Worm (Caenorhabditis elegans) whole organism, L1 larva: Measurements from ENCODE around the gene nlp-56.

Experiments
- C04F5.9 ChIP-seq: sonication (generic microtip); optimal IDR thresholded peaks from 2 replicates; lab custom pipeline; 2016; ENCODE audit warnings: missing genetic modification characterization, missing compliant biosample characterization
- F16B12.6 ChIP-seq: fragments of 150-350 bp; optimal IDR thresholded peaks from 2 replicates; lab custom pipeline; 2014; ENCODE audit warnings: missing biosample characterization, missing genetic modification characterization
- Y116A8C.19 ChIP-seq: sonication (generic microtip); optimal IDR thresholded peaks from 2 replicates; lab custom pipeline; 2016; ENCODE audit warnings: missing compliant biosample characterization, missing genetic modification characterization, borderline replicate concordance
- ama-1 ChIP-seq: fragments of 150-350 bp; optimal IDR thresholded peaks from 2 replicates; lab custom pipeline; 2014
- ceh-82 ChIP-seq, 3 experiments: fragments of 150-350 bp in 1 of 3; sonication (generic microtip) in 2 of 3; optimal IDR thresholded peaks; 2 replicates each; lab custom pipeline; 2014 to 2017; ENCODE audit warnings: missing biosample characterization in 3 of 3, missing genetic modification characterization in 3 of 3
- ceh-88 ChIP-seq: fragments of 200-800 bp; sonication (Bioruptor generic); IDR thresholded peaks from 2 replicates; pipeline ENCODE4 v1.3.6; 2022; ENCODE audit warnings: missing genetic modification characterization, missing compliant biosample characterization
- dpl-1 ChIP-seq, 3 experiments: fragments of 150-350 bp in 2 of 3; sonication (generic microtip) in 1 of 3; optimal IDR thresholded peaks; 2 replicates each; lab custom pipeline; 2014 to 2017; ENCODE audit warnings: missing biosample characterization in 3 of 3, missing genetic modification characterization in 3 of 3, missing genetic modification reagents in 3 of 3
- dsc-1 ChIP-seq: sonication (generic microtip); optimal IDR thresholded peaks from 2 replicates; lab custom pipeline; 2016; ENCODE audit warnings: mild to moderate bottlenecking, missing genetic modification characterization, missing compliant biosample characterization
- efl-1 ChIP-seq, 4 experiments: fragments of 150-350 bp; optimal IDR thresholded peaks in 3 of 4; peaks in 1 of 4; 1 replicate in 1 of 4; 2 replicates in 3 of 4; lab custom pipeline; 2014; ENCODE audit warnings: missing biosample characterization in 2 of 4, missing genetic modification characterization in 2 of 4, missing genetic modification reagents in 2 of 4
- egl-13 ChIP-seq: sonication (generic microtip); optimal IDR thresholded peaks from 2 replicates; lab custom pipeline; 2016; ENCODE audit warnings: missing genotype, missing genetic modification reagents, missing genetic modification characterization, missing compliant biosample characterization
- egl-27 ChIP-seq, 2 experiments: fragments of 150-350 bp in 1 of 2; sonication (generic microtip); optimal IDR thresholded peaks; 3 replicates each; lab custom pipeline; 2017 to 2018; ENCODE audit warnings: missing biosample characterization in 2 of 2, missing genetic modification characterization in 2 of 2, missing genetic modification reagents in 2 of 2
- elt-3 ChIP-seq, 6 experiments: fragments of 150-350 bp in 1 of 6; sonication (generic microtip); optimal IDR thresholded peaks; 2 replicates each; lab custom pipeline; 2017 to 2018; ENCODE audit warnings: missing biosample characterization in 6 of 6, missing genetic modification characterization in 6 of 6, inconsistent platforms in 1 of 6
- fkh-10 ChIP-seq: sonication (generic microtip); optimal IDR thresholded peaks from 2 replicates; lab custom pipeline; 2017; ENCODE audit warnings: missing biosample characterization, missing genetic modification reagents, missing genetic modification characterization
- fkh-4 ChIP-seq: sonication (generic microtip); optimal IDR thresholded peaks from 2 replicates; lab custom pipeline; 2016; ENCODE audit warnings: missing compliant biosample characterization, missing genetic modification characterization, borderline replicate concordance
- fkh-8 ChIP-seq: sonication (generic microtip); optimal IDR thresholded peaks from 2 replicates; lab custom pipeline; 2016; ENCODE audit warnings: mild to moderate bottlenecking, missing genetic modification characterization, missing compliant biosample characterization
- fos-1 ChIP-seq: fragments of 150-350 bp; optimal IDR thresholded peaks from 2 replicates; lab custom pipeline; 2014; ENCODE audit warnings: missing biosample characterization, missing genetic modification characterization
- irx-1 ChIP-seq: sonication (generic microtip); optimal IDR thresholded peaks from 2 replicates; lab custom pipeline; 2016; ENCODE audit warnings: missing genetic modification characterization, missing compliant biosample characterization
- jun-1 ChIP-seq: fragments of 150-350 bp; optimal IDR thresholded peaks from 2 replicates; lab custom pipeline; 2014; ENCODE audit warnings: missing biosample characterization, missing genetic modification reagents, missing genetic modification characterization
- lin-14 ChIP-seq: fragments of 200-800 bp; sonication (Bioruptor generic); optimal IDR thresholded peaks from 2 replicates; lab custom pipeline; 2018; ENCODE audit warnings: mild to moderate bottlenecking, missing genetic modification characterization, moderate library complexity, missing compliant biosample characterization
- mdl-1 ChIP-seq, 2 experiments: fragments of 150-350 bp; optimal IDR thresholded peaks; 2 replicates each; lab custom pipeline; 2014 to 2017; ENCODE audit warnings: missing biosample characterization in 2 of 2, missing genetic modification characterization in 2 of 2, inconsistent platforms in 1 of 2
- mef-2 ChIP-seq: fragments of 150-350 bp; optimal IDR thresholded peaks from 2 replicates; lab custom pipeline; 2014; ENCODE audit warnings: missing biosample characterization, missing genetic modification characterization
- nhr-11 ChIP-seq: fragments of 150-350 bp; optimal IDR thresholded peaks from 2 replicates; lab custom pipeline; 2014; ENCODE audit warnings: missing biosample characterization, missing genetic modification characterization
- nhr-12 ChIP-seq: sonication (generic microtip); optimal IDR thresholded peaks from 2 replicates; lab custom pipeline; 2017; ENCODE audit warnings: missing biosample characterization, missing genetic modification characterization
- nhr-19 ChIP-seq: fragments of 200-800 bp; sonication (Bioruptor generic); conservative IDR thresholded peaks from 2 replicates; pipeline ENCODE4 v1.3.6; 2022; ENCODE audit warnings: missing genetic modification characterization, missing compliant biosample characterization
- nhr-20 ChIP-seq: sonication (generic microtip); optimal IDR thresholded peaks from 2 replicates; lab custom pipeline; 2016; ENCODE audit warnings: mild to moderate bottlenecking, missing genetic modification characterization, missing compliant biosample characterization
- nhr-237 ChIP-seq: fragments of 150-350 bp; optimal IDR thresholded peaks from 2 replicates; lab custom pipeline; 2014; ENCODE audit warnings: missing biosample characterization, missing genetic modification characterization
- nhr-28 ChIP-seq: fragments of 150-350 bp; optimal IDR thresholded peaks from 2 replicates; lab custom pipeline; 2014; ENCODE audit warnings: missing biosample characterization, missing genetic modification characterization
- nhr-47 ChIP-seq: sonication (generic microtip); optimal IDR thresholded peaks from 2 replicates; lab custom pipeline; 2016; ENCODE audit warnings: mild to moderate bottlenecking, missing genetic modification characterization, moderate library complexity, missing compliant biosample characterization
- nhr-71 ChIP-seq: sonication (generic microtip); optimal IDR thresholded peaks from 2 replicates; lab custom pipeline; 2016; ENCODE audit warnings: mild to moderate bottlenecking, missing genetic modification characterization, moderate library complexity, missing compliant biosample characterization
- nhr-76 ChIP-seq: sonication (generic microtip); optimal IDR thresholded peaks from 2 replicates; lab custom pipeline; 2017; ENCODE audit warnings: missing biosample characterization, missing genetic modification characterization
- nhr-77 ChIP-seq: fragments of 150-350 bp; optimal IDR thresholded peaks from 2 replicates; lab custom pipeline; 2014; ENCODE audit warnings: missing biosample characterization, missing genetic modification characterization
- nhr-84 ChIP-seq: sonication (generic microtip); optimal IDR thresholded peaks from 2 replicates; lab custom pipeline; 2017; ENCODE audit warnings: missing biosample characterization, missing genetic modification characterization
- nhr-85 ChIP-seq: sonication (generic microtip); peaks from one replicate; lab custom pipeline; 2016; ENCODE audit warnings: missing genetic modification characterization, inconsistent platforms, missing compliant biosample characterization
- nhr-90 ChIP-seq: sonication (generic microtip); optimal IDR thresholded peaks from 2 replicates; lab custom pipeline; 2016; ENCODE audit warnings: mild to moderate bottlenecking, missing genetic modification characterization, missing compliant biosample characterization; ENCODE audit not compliant: poor library complexity
- pax-3 ChIP-seq: fragments of 200-800 bp; sonication (Bioruptor generic); optimal IDR thresholded peaks from 2 replicates; lab custom pipeline; 2018; ENCODE audit warnings: mild to moderate bottlenecking, missing genetic modification characterization, moderate library complexity, missing compliant biosample characterization
- rnt-1 ChIP-seq: sonication (generic microtip); optimal IDR thresholded peaks from 2 replicates; lab custom pipeline; 2016; ENCODE audit warnings: mild to moderate bottlenecking, missing genetic modification characterization, moderate library complexity, missing compliant biosample characterization
- skn-1 ChIP-seq: fragments of 150-350 bp; optimal IDR thresholded peaks from 2 replicates; lab custom pipeline; 2014; ENCODE audit warnings: missing biosample characterization, missing genetic modification characterization
- snpc-4 ChIP-seq: fragments of 150-350 bp; optimal IDR thresholded peaks from 2 replicates; lab custom pipeline; 2014; ENCODE audit warnings: missing biosample characterization, missing genetic modification characterization
- snu-23 ChIP-seq: sonication (generic microtip); optimal IDR thresholded peaks from 2 replicates; lab custom pipeline; 2016; ENCODE audit warnings: missing genetic modification characterization, missing compliant biosample characterization
- sox-4 ChIP-seq: sonication (generic microtip); optimal IDR thresholded peaks from 2 replicates; lab custom pipeline; 2016; ENCODE audit warnings: missing genetic modification characterization, missing compliant biosample characterization
- sup-37 ChIP-seq: fragments of 200-800 bp; sonication (Bioruptor generic); optimal IDR thresholded peaks from 2 replicates; lab custom pipeline; 2018; ENCODE audit warnings: mild to moderate bottlenecking, missing genetic modification characterization, missing compliant biosample characterization
- tbx-2 ChIP-seq: sonication (generic microtip); optimal IDR thresholded peaks from 2 replicates; lab custom pipeline; 2016; ENCODE audit warnings: missing genetic modification characterization, missing compliant biosample characterization
- unc-30 ChIP-seq: sonication (generic microtip); optimal IDR thresholded peaks from 2 replicates; lab custom pipeline; 2017; ENCODE audit warnings: missing biosample characterization, missing genetic modification characterization
- unc-62 ChIP-seq: fragments of 150-350 bp; optimal IDR thresholded peaks from 2 replicates; lab custom pipeline; 2014; ENCODE audit warnings: missing biosample characterization, missing genetic modification reagents, missing genetic modification characterization
- unc-86 ChIP-seq: sonication (generic microtip); optimal IDR thresholded peaks from 2 replicates; lab custom pipeline; 2016; ENCODE audit warnings: missing genetic modification characterization, missing compliant biosample characterization
- unc-98 ChIP-seq: fragments of 200-800 bp; sonication (Bioruptor generic); IDR thresholded peaks from 2 replicates; pipeline ENCODE4 v1.3.6; 2022; ENCODE audit warnings: missing genetic modification characterization, missing compliant biosample characterization
- vab-15 ChIP-seq: sonication (generic microtip); optimal IDR thresholded peaks from 2 replicates; lab custom pipeline; 2017; ENCODE audit warnings: missing genotype, mild to moderate bottlenecking, missing genetic modification characterization, missing compliant biosample characterization
- xbp-1 ChIP-seq: sonication (generic microtip); optimal IDR thresholded peaks from 2 replicates; lab custom pipeline; 2016; ENCODE audit warnings: missing genetic modification characterization, missing compliant biosample characterization
- zip-4 ChIP-seq: fragments of 200-800 bp; sonication (Bioruptor generic); optimal IDR thresholded peaks from 2 replicates; lab custom pipeline; 2018; ENCODE audit warnings: mild to moderate bottlenecking, missing genetic modification characterization, moderate library complexity, missing compliant biosample characterization
- ztf-11 ChIP-seq, 2 experiments: sonication (generic microtip); optimal IDR thresholded peaks; 2 replicates each; lab custom pipeline; 2016 to 2017; ENCODE audit warnings: missing genetic modification characterization in 2 of 2, missing biosample characterization in 1 of 2, missing compliant biosample characterization in 1 of 2
- ztf-4 ChIP-seq: fragments of 150-350 bp; optimal IDR thresholded peaks from 2 replicates; lab custom pipeline; 2014; ENCODE audit warnings: missing biosample characterization, missing genetic modification characterization

Gene nlp-56

ce11 chrIV:14793900-14794624 lies 9.5 kb upstream of the nlp-56 start (continued):
- TF ChIP-seq rnt-1 (peak; percentile 14), vab-15 (tag; lab: Kevin White, UChicago) (no peak), nhr-90 (tag; lab: Kevin White, UChicago) (peak; percentile 23), unc-98 (GFP tag; lab: Robert Waterston, UW) (no peak), sox-4 (no peak), nhr-237 (tag; lab: Kevin White, UChicago) (peak; percentile 3), ceh-82 (tag; optimal IDR thresholded peaks at IDR 0.05; lab: Kevin White, UChicago) (peak; percentile 50 to 69 (median 54)), nhr-11 (no peak), ama-1 (lab: Kevin White, UChicago) (no peak), mdl-1 (tag; optimal IDR thresholded peaks at IDR 0.05; lab: Kevin White, UChicago) (peak in 1 of 2 experiments; percentile 84), F16B12.6 (tag; lab: Kevin White, UChicago) (no peak), nhr-71 (tag; lab: Kevin White, UChicago) (peak; percentile 62), nhr-20 (peak; percentile 46), tbx-2 (peak; percentile 56), skn-1 (peak; percentile 37), nhr-47 (peak; percentile 65), snu-23 (peak; percentile 47), nhr-12 (tag; lab: Kevin White, UChicago) (no peak), egl-27 (tag; optimal IDR thresholded peaks at IDR 0.05; lab: Kevin White, UChicago) (no peak), sup-37 (GFP tag; lab: Kevin White, UChicago) (no peak), efl-1 (optimal IDR thresholded peaks at IDR 0.05; lab: Kevin White, UChicago) (peak; percentile 48 to 57), efl-1 (GFP tag; optimal IDR thresholded peaks at IDR 0.05 in 1 of 2; lab: Kevin White, UChicago) (peak in 1 of 2 experiments; percentile 81), mef-2 (no peak), dpl-1 (GFP tag; optimal IDR thresholded peaks at IDR 0.05; lab: Kevin White, UChicago) (peak in 1 of 3 experiments; percentile 32), Y116A8C.19 (tag; lab: Kevin White, UChicago) (no peak), unc-30 (no peak), C04F5.9 (no peak), fkh-4 (tag; lab: Kevin White, UChicago) (no peak), fkh-10 (GFP tag; lab: Kevin White, UChicago) (peak; percentile 54), xbp-1 (tag; lab: Kevin White, UChicago) (peak; percentile 55), unc-86 (tag; lab: Kevin White, UChicago) (peak; percentile 49), ztf-11 (tag; optimal IDR thresholded peaks at IDR 0.05; lab: Kevin White, UChicago) (peak in 1 of 2 experiments; percentile 9), irx-1 (tag; lab: Kevin White, UChicago) (no peak), nhr-85 (tag; lab: Kevin White, UChicago) (peak; percentile 10), nhr-28 (tag; lab: Kevin White, UChicago) (no peak), snpc-4 (no peak), nhr-77 (tag; lab: Kevin White, UChicago) (no peak), egl-13 (peak; percentile 25), ceh-88 (GFP tag; lab: Robert Waterston, UW) (no peak), pax-3 (tag; lab: Kevin White, UChicago) (no peak), ztf-4 (tag; lab: Kevin White, UChicago) (peak; percentile 37), fkh-8 (peak; percentile 69), nhr-76 (no peak), elt-3 (tag; optimal IDR thresholded peaks at IDR 0.05; lab: Kevin White, UChicago) (peak in 1 of 6 experiments; percentile 63), dsc-1 (tag; lab: Kevin White, UChicago) (peak; percentile 7), jun-1 (peak; percentile 38), fos-1 (no peak), lin-14 (peak; percentile 86), nhr-19 (GFP tag; lab: Robert Waterston, UW) (peak; percentile 15; the same call in 1 of the 2 replicates), zip-4 (GFP tag; lab: Kevin White, UChicago) (no peak), unc-62 (no peak), nhr-84 (tag; lab: Kevin White, UChicago) (no peak)
- TF ChIP-seq, all 84 proteins: peak for 34
